Fruit fly (Drosophila melanogaster) whole organism, prepupa: ENCODE results near the gene gny.

Experiments used
- CG10631 ChIP-seq: fragments of 200-800 bp; sonication (Bioruptor generic); optimal IDR thresholded peaks from 2 replicates; lab custom pipeline; 2016; ENCODE audit warnings: missing biosample characterization, missing genetic modification characterization
- CG10669 ChIP-seq: fragments of 200-800 bp; sonication (Bioruptor generic); optimal IDR thresholded peaks from 3 replicates; lab custom pipeline; 2018; ENCODE audit warnings: missing biosample characterization, mild to moderate bottlenecking, missing genetic modification characterization, moderate library complexity
- CG11294 ChIP-seq: fragments of 200-800 bp; sonication (Bioruptor generic); IDR thresholded peaks from 2 replicates; pipeline ENCODE4 v1.3.6; 2022; ENCODE audit warnings: missing biosample characterization, missing genetic modification characterization
- CG11762 ChIP-seq: fragments of 200-800 bp; sonication (Bioruptor generic); optimal IDR thresholded peaks from 3 replicates; lab custom pipeline; 2016; ENCODE audit warnings: missing biosample characterization, missing genetic modification characterization; ENCODE audit not compliant: insufficient read depth
- CG11902 ChIP-seq: fragments of 200-800 bp; sonication (Bioruptor generic); optimal IDR thresholded peaks from 3 replicates; lab custom pipeline; 2016; ENCODE audit warnings: missing biosample characterization, missing genetic modification characterization
- CG16779 ChIP-seq: fragments of 200-800 bp; sonication (Bioruptor generic); optimal IDR thresholded peaks from 3 replicates; lab custom pipeline; 2017; ENCODE audit warnings: missing biosample characterization, mild to moderate bottlenecking, missing genetic modification characterization
- CG3032 ChIP-seq: fragments of 200-800 bp; optimal IDR thresholded peaks from 2 replicates; lab custom pipeline; 2019; ENCODE audit warnings: missing biosample characterization, mild to moderate bottlenecking, missing genetic modification characterization, moderate library complexity
- CG31627 ChIP-seq: fragments of 200-800 bp; sonication (Bioruptor generic); optimal IDR thresholded peaks from 3 replicates; lab custom pipeline; 2016; ENCODE audit warnings: missing biosample characterization, missing genetic modification characterization
- CG32006 ChIP-seq: fragments of 200-800 bp; sonication (Bioruptor generic); optimal IDR thresholded peaks from 3 replicates; lab custom pipeline; 2017; ENCODE audit warnings: missing biosample characterization, mild to moderate bottlenecking, missing genetic modification characterization
- CG34406 ChIP-seq: fragments of 200-800 bp; sonication (Bioruptor generic); optimal IDR thresholded peaks from 3 replicates; lab custom pipeline; 2016; ENCODE audit warnings: missing biosample characterization, missing genetic modification characterization
- CG3919 ChIP-seq: fragments of 200-800 bp; sonication (Bioruptor generic); optimal IDR thresholded peaks from 3 replicates; lab custom pipeline; 2016; ENCODE audit warnings: missing biosample characterization, missing genetic modification characterization
- CG6276 ChIP-seq: fragments of 200-800 bp; sonication (Bioruptor generic); optimal IDR thresholded peaks from 2 replicates; lab custom pipeline; 2017; ENCODE audit warnings: missing biosample characterization, mild to moderate bottlenecking, missing genetic modification characterization
- CG6808 ChIP-seq: fragments of 200-800 bp; sonication (Bioruptor generic); optimal IDR thresholded peaks from 3 replicates; lab custom pipeline; 2017; ENCODE audit warnings: missing biosample characterization, missing genetic modification characterization, mild to moderate bottlenecking, moderate library complexity, missing genetic modification reagents
- CG6854 ChIP-seq: fragments of 200-800 bp; sonication (Bioruptor generic); optimal IDR thresholded peaks from 2 replicates; lab custom pipeline; 2017; ENCODE audit warnings: missing biosample characterization, mild to moderate bottlenecking, missing genetic modification characterization
- CG8319 ChIP-seq: fragments of 200-800 bp; sonication (Bioruptor generic); optimal IDR thresholded peaks from 3 replicates; lab custom pipeline; 2016; ENCODE audit warnings: missing biosample characterization, missing genetic modification characterization
- CG9139 ChIP-seq: fragments of 200-800 bp; sonication (Bioruptor generic); optimal IDR thresholded peaks from 3 replicates; lab custom pipeline; 2017; ENCODE audit warnings: missing biosample characterization, mild to moderate bottlenecking, missing genetic modification characterization
- Eip75B ChIP-seq: fragments of 200-800 bp; sonication (Bioruptor generic); optimal IDR thresholded peaks from 3 replicates; lab custom pipeline; 2016; ENCODE audit warnings: missing biosample characterization, missing genetic modification characterization
- Eip78C ChIP-seq: fragments of 200-800 bp; sonication (Bioruptor generic); peaks from one replicate; lab custom pipeline; 2016; ENCODE audit warnings: missing biosample characterization, missing genetic modification characterization
- Eip93F ChIP-seq: fragments of 200-800 bp; sonication (Bioruptor generic); optimal IDR thresholded peaks from 2 replicates; lab custom pipeline; 2016; ENCODE audit warnings: missing biosample characterization, mild to moderate bottlenecking, missing genetic modification characterization
- Ets96B ChIP-seq: fragments of 200-800 bp; optimal IDR thresholded peaks from 2 replicates; lab custom pipeline; 2019; ENCODE audit warnings: missing biosample characterization, mild to moderate bottlenecking, missing genetic modification characterization, moderate library complexity
- Gug ChIP-seq: fragments of 200-800 bp; sonication (Bioruptor generic); IDR thresholded peaks from 2 replicates; pipeline ENCODE4 v1.3.6; 2022; ENCODE audit warnings: missing biosample characterization, missing genetic modification characterization
- Hr38 ChIP-seq: sonication (Bioruptor generic); optimal IDR thresholded peaks from 2 replicates; lab custom pipeline; 2016; ENCODE audit warnings: missing biosample characterization, missing genetic modification characterization
- Hr4 ChIP-seq: fragments of 200-800 bp; sonication (Bioruptor generic); optimal IDR thresholded peaks from 3 replicates; lab custom pipeline; 2016; ENCODE audit warnings: missing biosample characterization, missing genetic modification characterization
- Met ChIP-seq: fragments of 200-800 bp; sonication (Bioruptor generic); optimal IDR thresholded peaks from 3 replicates; lab custom pipeline; 2016; ENCODE audit warnings: missing biosample characterization, missing genetic modification characterization
- OdsH ChIP-seq: fragments of 200-800 bp; sonication (Bioruptor generic); optimal IDR thresholded peaks from 3 replicates; lab custom pipeline; 2016; ENCODE audit warnings: missing biosample characterization, missing genetic modification characterization
- Sox14 ChIP-seq: fragments of 200-800 bp; sonication (Bioruptor generic); optimal IDR thresholded peaks from 3 replicates; lab custom pipeline; 2016; ENCODE audit warnings: missing biosample characterization, missing genetic modification characterization
- achi ChIP-seq: fragments of 200-800 bp; sonication (Bioruptor generic); optimal IDR thresholded peaks from 3 replicates; lab custom pipeline; 2016; ENCODE audit warnings: missing biosample characterization, missing genetic modification characterization
- acj6 ChIP-seq: fragments of 200-800 bp; sonication (Bioruptor generic); optimal IDR thresholded peaks from 3 replicates; lab custom pipeline; 2016; ENCODE audit warnings: missing biosample characterization, missing genetic modification characterization
- cyc ChIP-seq: fragments of 200-800 bp; sonication (Bioruptor generic); optimal IDR thresholded peaks from 3 replicates; lab custom pipeline; 2016; ENCODE audit warnings: missing biosample characterization, missing genetic modification characterization
- dsx ChIP-seq: fragments of 200-800 bp; optimal IDR thresholded peaks from 3 replicates; lab custom pipeline; 2019; ENCODE audit warnings: missing biosample characterization, mild to moderate bottlenecking, missing genetic modification characterization, moderate library complexity; ENCODE audit not compliant: poor library complexity, severe bottlenecking
- eg ChIP-seq: fragments of 200-800 bp; sonication (Bioruptor generic); IDR thresholded peaks from 3 replicates; pipeline ENCODE4 v1.3.6; 2022; ENCODE audit warnings: missing biosample characterization, missing genetic modification characterization
- fd85E ChIP-seq: fragments of 200-800 bp; sonication (Bioruptor generic); optimal IDR thresholded peaks from 3 replicates; lab custom pipeline; 2016; ENCODE audit warnings: missing biosample characterization, missing genetic modification characterization
- lz ChIP-seq: fragments of 200-800 bp; sonication (Bioruptor generic); optimal IDR thresholded peaks from 3 replicates; lab custom pipeline; 2016; ENCODE audit warnings: missing biosample characterization, missing genetic modification characterization
- pdm3 ChIP-seq: fragments of 200-800 bp; sonication (Bioruptor generic); optimal IDR thresholded peaks from 3 replicates; lab custom pipeline; 2016; ENCODE audit warnings: missing biosample characterization, missing genetic modification characterization
- salr ChIP-seq, 2 experiments: fragments of 200-800 bp; sonication (Bioruptor generic); optimal IDR thresholded peaks; 3 replicates each; lab custom pipeline; 2016 to 2018; ENCODE audit warnings: missing biosample characterization in 2 of 2, missing genetic modification characterization in 2 of 2, mild to moderate bottlenecking in 1 of 2
- ss ChIP-seq, 2 experiments: fragments of 200-800 bp; sonication (Bioruptor generic); optimal IDR thresholded peaks; 2 replicates in 1 of 2; 3 replicates in 1 of 2; lab custom pipeline; 2017 to 2018; ENCODE audit warnings: mild to moderate bottlenecking in 2 of 2, missing biosample characterization in 2 of 2, missing genetic modification characterization in 2 of 2, moderate library complexity in 1 of 2
- svp ChIP-seq: fragments of 200-800 bp; sonication (Bioruptor generic); peaks from one replicate; lab custom pipeline; 2016; ENCODE audit warnings: missing biosample characterization, missing genetic modification characterization
- vri ChIP-seq: fragments of 200-800 bp; sonication (Bioruptor generic); optimal IDR thresholded peaks from 3 replicates; lab custom pipeline; 2016; ENCODE audit warnings: missing biosample characterization, mild to moderate bottlenecking, missing genetic modification characterization

gny gene

DNA sequence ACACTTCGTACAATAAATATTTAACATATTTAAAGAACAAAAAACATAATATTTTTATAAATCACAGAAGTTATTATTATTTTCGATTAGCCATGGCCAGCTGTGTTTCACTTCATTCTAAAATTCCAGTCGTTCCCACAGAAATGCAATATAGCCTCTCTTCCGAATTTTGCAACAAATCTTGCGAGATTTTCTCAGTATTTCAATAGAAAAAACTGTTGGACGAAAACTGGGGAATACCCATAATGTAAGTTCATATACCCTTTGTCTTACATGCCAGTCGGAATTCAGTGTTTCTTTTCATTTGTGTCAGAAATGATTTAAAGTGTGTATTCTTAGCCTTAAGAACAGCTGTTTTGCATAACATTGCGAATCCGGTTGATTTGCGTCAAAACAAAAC lies 23.4 kb upstream of the gny start, which contains the start of the genes CtsL4 and ClpP (continued):
- no peak for TF ChIP-seq CG32006
- peak; percentile 36 for TF ChIP-seq acj6 (GFP tag; lab: Kevin White, UChicago)
- peak; percentile 45 for TF ChIP-seq CG3032
- peak; percentile 40 for TF ChIP-seq CG34406
- TF ChIP-seq, all 60 proteins: peak for 13

DNA sequence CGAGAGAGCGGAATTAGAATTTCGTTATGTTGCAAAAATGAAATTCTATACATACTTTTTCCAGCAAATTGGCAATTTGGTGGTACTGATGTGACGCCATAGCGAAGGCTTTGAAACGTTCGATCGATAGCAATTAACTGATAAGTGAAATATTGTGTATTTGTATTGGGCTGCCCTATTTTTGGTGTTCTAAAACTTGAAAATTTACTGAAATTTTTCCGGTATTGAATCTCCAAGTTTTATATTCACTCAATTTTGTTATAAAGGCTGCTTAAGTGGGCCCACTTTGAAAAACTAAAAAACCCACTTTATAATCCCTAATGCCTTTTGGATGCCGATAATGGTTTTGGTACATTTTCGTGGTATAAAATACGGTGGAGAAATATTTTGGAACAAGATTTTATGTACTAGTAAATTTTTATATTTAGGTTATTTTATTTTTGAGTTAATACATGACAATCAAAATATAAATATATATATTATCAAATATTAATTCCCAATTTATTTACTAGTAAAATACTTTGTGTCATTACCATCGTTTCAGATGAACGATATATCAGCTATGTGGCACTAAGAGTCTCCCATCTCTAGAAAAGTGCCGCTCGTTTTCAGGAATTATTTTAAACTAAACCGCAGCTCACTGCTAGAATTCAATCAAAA lies 17.4 kb upstream of the gny start, which contains the start of the genes Cand1 and pim:
Gene Cand1, minus strand, starts transcription at position 300 of the 660 bp plus-strand sequence.
Gene pim, plus strand, starts transcription at position 582 of the 660 bp plus-strand sequence.
- TF ChIP-seq CG3032 (peak; percentile 16), CG6808 (GFP tag; lab: Kevin White, UChicago) (no peak)

DNA sequence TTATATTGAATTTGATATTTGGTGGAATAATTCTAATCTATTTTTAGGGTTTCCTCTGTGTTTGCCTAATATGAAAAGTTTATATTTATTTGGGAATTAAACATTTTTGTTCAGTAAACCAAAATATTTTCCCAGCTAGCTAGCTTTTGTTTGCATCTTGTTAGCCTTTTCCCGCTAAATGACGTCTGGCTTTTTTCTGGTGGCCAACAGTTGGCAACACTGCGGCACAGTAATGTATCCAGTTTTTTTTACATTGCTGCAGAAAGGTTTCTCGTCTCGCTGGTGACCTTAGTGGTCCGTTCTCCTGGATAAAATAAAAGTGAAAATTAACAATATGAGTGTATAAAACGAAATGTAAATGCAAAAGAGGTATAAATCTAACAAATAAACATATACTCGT lies 15.7 kb upstream of the gny start, which contains the start of gene lft:
Gene lft, plus strand, starts transcription at position 243 of the 400 bp plus-strand sequence.
- TF ChIP-seq Sox14: no peak
- no peak for TF ChIP-seq CG6854
- no peak for TF ChIP-seq CG9139 (GFP tag; lab: Kevin White, UChicago)
- no peak for TF ChIP-seq Met (GFP tag; lab: Kevin White, UChicago)
- no peak for TF ChIP-seq CG34406
- TF ChIP-seq salr (GFP tag; optimal IDR thresholded peaks at IDR 0.05; lab: Kevin White, UChicago): no peak
- TF ChIP-seq CG16779: no peak
- no peak for TF ChIP-seq pdm3 (GFP tag; lab: Kevin White, UChicago)
- no peak for TF ChIP-seq lz (GFP tag; lab: Kevin White, UChicago)
- no peak for TF ChIP-seq CG10631 (GFP tag; lab: Kevin White, UChicago)
- no peak for TF ChIP-seq fd85E
- TF ChIP-seq Hr38 (GFP tag; lab: Kevin White, UChicago): no peak
- TF ChIP-seq Gug (GFP tag; lab: Robert Waterston, UW): no peak
- TF ChIP-seq CG6276: no peak
- no peak for TF ChIP-seq CG11762 (GFP tag; lab: Kevin White, UChicago)
- no peak for TF ChIP-seq OdsH (GFP tag; lab: Kevin White, UChicago)
- TF ChIP-seq CG11902 (GFP tag; lab: Kevin White, UChicago): no peak
- no peak for TF ChIP-seq vri (GFP tag; lab: Kevin White, UChicago)
- no peak for TF ChIP-seq cyc (GFP tag; lab: Kevin White, UChicago)
- TF ChIP-seq dsx (GFP tag; lab: Kevin White, UChicago): peak; percentile 51
- peak; percentile 53 for TF ChIP-seq CG8319 (GFP tag; lab: Kevin White, UChicago)
- TF ChIP-seq CG31627: no peak
- TF ChIP-seq svp (GFP tag; lab: Kevin White, UChicago): no peak
- TF ChIP-seq Ets96B (tag; lab: Kevin White, UChicago): no peak
- no peak for TF ChIP-seq eg
- no peak for TF ChIP-seq CG6808 (GFP tag; lab: Kevin White, UChicago)
- TF ChIP-seq Eip93F (GFP tag; lab: Kevin White, UChicago): no peak
- peak in 1 of 2 experiments; percentile 32 for TF ChIP-seq ss (GFP tag; optimal IDR thresholded peaks at IDR 0.05; lab: Kevin White, UChicago)
- no peak for TF ChIP-seq CG10669 (GFP tag; lab: Kevin White, UChicago)
- TF ChIP-seq Eip78C: peak; percentile 42
- no peak for TF ChIP-seq achi (GFP tag; lab: Kevin White, UChicago)
- no peak for TF ChIP-seq CG3919 (GFP tag; lab: Kevin White, UChicago)
- no peak for TF ChIP-seq CG11294 (GFP tag; lab: Robert Waterston, UW)
- TF ChIP-seq Hr4 (GFP tag; lab: Kevin White, UChicago): no peak
- TF ChIP-seq Eip75B (GFP tag; lab: Kevin White, UChicago): no peak
